Worm (Caenorhabditis elegans): ENCODE results near the gene F31A3.3.

F31A3.3 gene

ce11 chrX:17545498-17545897 lies 11.6 kb upstream of the F31A3.3 start (continued):
- no peak for TF ChIP-seq spr-3 (GFP tag; optimal IDR thresholded peaks at IDR 0.05)
- no peak for TF ChIP-seq unc-130 (GFP tag; optimal IDR thresholded peaks at IDR 0.05)
- peak; percentile 72 for TF ChIP-seq mes-2 (tag; optimal IDR thresholded peaks at IDR 0.05; ENCODE audit: poor library complexity, severe bottlenecking)
- TF ChIP-seq mxl-2 (GFP tag; conservative IDR thresholded peaks at IDR 0.05) = no peak
- TF ChIP-seq egl-27 (tag; optimal IDR thresholded peaks at IDR 0.05) = no peak
- TF ChIP-seq lim-7 (GFP tag; IDR thresholded peaks at IDR 0.05) = no peak
- TF ChIP-seq zip-2 (tag; optimal IDR thresholded peaks at IDR 0.05) = peak; percentile 8
- TF ChIP-seq hif-1 (tag; optimal IDR thresholded peaks at IDR 0.05) = no peak
- no peak for TF ChIP-seq ztf-7 (tag; optimal IDR thresholded peaks at IDR 0.05)
- 0 out of 2 replicates have a peak, but pooled peaks have one; percentile 28 for TF ChIP-seq lin-1 (GFP tag; IDR thresholded peaks at IDR 0.05)
- TF ChIP-seq lsy-2 (tag; optimal IDR thresholded peaks at IDR 0.05) = no peak
- TF ChIP-seq dmd-9 (GFP tag; IDR thresholded peaks at IDR 0.05) = no peak
- no peak for TF ChIP-seq D1046.2 (GFP tag; IDR thresholded peaks at IDR 0.05)
- no peak for TF ChIP-seq F26F4.8 (GFP tag; conservative IDR thresholded peaks at IDR 0.05)
- no peak for TF ChIP-seq snpc-1.2 (GFP tag; IDR thresholded peaks at IDR 0.05)
- TF ChIP-seq T26A8.4 (GFP tag; IDR thresholded peaks at IDR 0.05) = peak; percentile 83
- TF ChIP-seq nhr-11 (tag; optimal IDR thresholded peaks at IDR 0.05) = no peak
- no peak for TF ChIP-seq ceh-62 (tag; optimal IDR thresholded peaks at IDR 0.05)
- TF ChIP-seq daf-12 (tag; optimal IDR thresholded peaks at IDR 0.05) = no peak
- no peak for TF ChIP-seq nhr-76 (tag; optimal IDR thresholded peaks at IDR 0.05)
- peak; percentile 63 for TF ChIP-seq mep-1 (tag; optimal IDR thresholded peaks at IDR 0.05)
- TF ChIP-seq zag-1 (tag; optimal IDR thresholded peaks at IDR 0.05) = no peak
- TF ChIP-seq daf-16 (GFP tag; optimal IDR thresholded peaks at IDR 0.05) = peak in 1 of 2 experiments; percentile 39
- TF ChIP-seq daf-16 (tag; optimal IDR thresholded peaks at IDR 0.05) = no peak
- TF ChIP-seq aha-1 (tag) = peak; percentile 20
- peak; percentile 64 for TF ChIP-seq php-3 (GFP tag; IDR thresholded peaks at IDR 0.05)
- no peak for TF ChIP-seq Y5F2A.4 (GFP tag; optimal IDR thresholded peaks at IDR 0.05)
- peak; percentile 65; the same call in 1 of the 2 replicates for TF ChIP-seq ceh-20 (GFP tag; IDR thresholded peaks at IDR 0.05)
- peak; percentile 64 for TF ChIP-seq F37D6.2 (tag; optimal IDR thresholded peaks at IDR 0.05)
- 0 out of 2 replicates have a peak, but pooled peaks have one; percentile 21 for TF ChIP-seq zfp-3 (GFP tag; conservative IDR thresholded peaks at IDR 0.05)
- no peak for TF ChIP-seq ceh-28 (tag; optimal IDR thresholded peaks at IDR 0.05)
- TF ChIP-seq fos-1 (tag; optimal IDR thresholded peaks at IDR 0.05) = no peak
- no peak for TF ChIP-seq nhr-41 (GFP tag; IDR thresholded peaks at IDR 0.05)
- no peak for TF ChIP-seq Y105C5A.15 (GFP tag; IDR thresholded peaks at IDR 0.05)
- peak; percentile 63 for TF ChIP-seq madf-9 (GFP tag; conservative IDR thresholded peaks at IDR 0.05)
- TF ChIP-seq attf-4 (tag; optimal IDR thresholded peaks at IDR 0.05) = no peak
- TF ChIP-seq nhr-28 (tag; optimal IDR thresholded peaks at IDR 0.05) = peak; percentile 43
- TF ChIP-seq hlh-11 (tag; optimal IDR thresholded peaks at IDR 0.05) = peak; percentile 39
- TF ChIP-seq snpc-4 (tag; optimal IDR thresholded peaks at IDR 0.05) = no peak
- TF ChIP-seq Y75B8A.6 (GFP tag; IDR thresholded peaks at IDR 0.05) = no peak
- no peak for TF ChIP-seq arid-1 (GFP tag; conservative IDR thresholded peaks at IDR 0.05)
- TF ChIP-seq saeg-2 (GFP tag; IDR thresholded peaks at IDR 0.05) = no peak
- peak; percentile 62 for TF ChIP-seq spr-1 (tag; optimal IDR thresholded peaks at IDR 0.05)
- TF ChIP-seq tag-97 (GFP tag; IDR thresholded peaks at IDR 0.05) = no peak
- peak; percentile 74 for TF ChIP-seq vab-7 (GFP tag; IDR thresholded peaks at IDR 0.05)
- TF ChIP-seq daf-19 (GFP tag; conservative IDR thresholded peaks at IDR 0.05) = 0 out of 2 replicates have a peak, but pooled peaks have one; percentile 45
- TF ChIP-seq hmg-1.1 (GFP tag; IDR thresholded peaks at IDR 0.05) = peak; percentile 93
- peak; percentile 74 for TF ChIP-seq nhr-77 (tag; optimal IDR thresholded peaks at IDR 0.05)
- peak; percentile 36 for TF ChIP-seq dve-1 (tag; optimal IDR thresholded peaks at IDR 0.05; ENCODE audit: insufficient read depth)
- TF ChIP-seq ztf-11 (tag; optimal IDR thresholded peaks at IDR 0.05) = no peak
- TF ChIP-seq nhr-48 (tag; optimal IDR thresholded peaks at IDR 0.05) = peak; percentile 42
- TF ChIP-seq jun-1 (tag; optimal IDR thresholded peaks at IDR 0.05) = no peak
- TF ChIP-seq pqm-1 (tag; optimal IDR thresholded peaks at IDR 0.05) = no peak
